Fruit fly (Drosophila melanogaster): ENCODE measurements around the gene Etl1.

Etl1 gene

dm6 chr2L:9946051-9946450 is 33.6 kb upstream of the Etl1 start:
- TF ChIP-seq Sp1 (GFP tag; optimal IDR thresholded peaks at IDR 0.05) (no peak), GATAd (GFP tag; optimal IDR thresholded peaks at IDR 0.05) (no peak), Jra (GFP tag; optimal IDR thresholded peaks at IDR 0.05) (no peak), CrebA (GFP tag; optimal IDR thresholded peaks at IDR 0.05; ENCODE audit: borderline replicate concordance) (no peak), Dif (GFP tag; optimal IDR thresholded peaks at IDR 0.05; ENCODE audit: partially characterized antibody) (peak; percentile 75), Vsx2 (GFP tag; optimal IDR thresholded peaks at IDR 0.05; ENCODE audit: partially characterized antibody) (peak; percentile 56), CG9705 (GFP tag; optimal IDR thresholded peaks at IDR 0.05) (no peak), foxo (GFP tag; optimal IDR thresholded peaks at IDR 0.05) (no peak), Hr83 (GFP tag; optimal IDR thresholded peaks at IDR 0.05; ENCODE audit: poor library complexity, severe bottlenecking) (peak; percentile 62), CG32264 (GFP tag; optimal IDR thresholded peaks at IDR 0.05) (no peak)

DNA sequence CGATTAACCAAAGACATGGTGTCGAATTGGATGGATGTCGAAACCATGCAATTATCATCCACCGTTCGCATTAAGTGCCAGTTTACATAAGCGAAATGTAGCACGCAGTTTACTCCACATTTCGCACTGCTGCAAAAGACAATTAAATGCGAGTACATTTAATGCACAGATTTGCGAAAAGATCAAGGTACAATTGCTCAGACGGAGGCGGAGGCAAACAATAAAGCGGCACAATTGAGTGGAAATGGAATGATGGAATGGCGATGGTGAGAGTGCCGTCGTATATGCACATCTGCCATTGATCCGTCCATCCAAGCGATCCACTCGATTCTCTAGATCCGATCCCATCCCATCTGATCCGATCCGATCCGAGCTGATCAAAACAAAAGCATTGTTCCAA is 32.7 kb upstream of the Etl1 start:
- TF ChIP-seq Hnf4 (GFP tag; optimal IDR thresholded peaks at IDR 0.05) (peak; percentile 39), lola (GFP tag; optimal IDR thresholded peaks at IDR 0.05) (no peak)

DNA sequence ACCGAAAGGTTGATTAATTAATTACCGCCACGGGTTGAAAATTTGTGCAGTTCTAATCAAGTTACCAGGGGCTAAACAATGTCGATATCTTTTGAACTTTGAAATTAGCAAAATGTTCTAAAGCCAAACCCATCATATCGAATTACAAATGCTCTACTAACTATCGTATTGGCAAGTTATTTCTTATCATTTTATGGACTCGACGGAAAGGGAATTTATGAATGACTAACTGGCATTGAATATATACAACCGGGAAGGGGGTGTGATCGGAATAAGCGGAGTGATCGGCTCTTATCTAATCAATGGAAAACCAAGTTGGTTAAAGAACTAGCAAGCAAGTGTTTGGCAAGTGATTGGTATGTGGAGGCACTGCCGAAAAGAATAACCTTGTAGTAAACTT is 31.1 kb upstream of the Etl1 start:
- TF ChIP-seq CrebA (GFP tag; optimal IDR thresholded peaks at IDR 0.05; ENCODE audit: borderline replicate concordance) (no peak), usp (GFP tag; optimal IDR thresholded peaks at IDR 0.05) (no peak), h (GFP tag; optimal IDR thresholded peaks at IDR 0.05) (peak; percentile 67), Hr83 (GFP tag; optimal IDR thresholded peaks at IDR 0.05; ENCODE audit: poor library complexity, severe bottlenecking) (no peak), Hnf4 (GFP tag; optimal IDR thresholded peaks at IDR 0.05) (peak; percentile 64), dsf (GFP tag; optimal IDR thresholded peaks at IDR 0.05; ENCODE audit: borderline replicate concordance) (no peak), Sp1 (GFP tag; optimal IDR thresholded peaks at IDR 0.05) (no peak), GATAd (GFP tag; optimal IDR thresholded peaks at IDR 0.05) (no peak), woc (GFP tag; optimal IDR thresholded peaks at IDR 0.05) (no peak), CG9705 (GFP tag; optimal IDR thresholded peaks at IDR 0.05) (no peak), psq (GFP tag; optimal IDR thresholded peaks at IDR 0.05) (no peak), Jra (GFP tag; optimal IDR thresholded peaks at IDR 0.05) (no peak), dl (GFP tag; optimal IDR thresholded peaks at IDR 0.05; ENCODE audit: insufficient read depth in 1 of 2, partially characterized antibody in 2 of 2) (no peak), br (GFP tag; optimal IDR thresholded peaks at IDR 0.05) (no peak), Mio (GFP tag; optimal IDR thresholded peaks at IDR 0.05) (no peak), ey (GFP tag; optimal IDR thresholded peaks at IDR 0.05) (peak; percentile 31), rgr (GFP tag; optimal IDR thresholded peaks at IDR 0.05) (peak; percentile 40), Myc (optimal IDR thresholded peaks at IDR 0.05) (no peak), tai (GFP tag; optimal IDR thresholded peaks at IDR 0.05) (no peak), Abd-B (GFP tag; optimal IDR thresholded peaks at IDR 0.05) (no peak), foxo (GFP tag; optimal IDR thresholded peaks at IDR 0.05) (peak in 1 of 2 experiments; percentile 36), OdsH (GFP tag; optimal IDR thresholded peaks at IDR 0.05) (no peak), jim (GFP tag; optimal IDR thresholded peaks at IDR 0.05) (no peak), N (GFP tag; optimal IDR thresholded peaks at IDR 0.05) (no peak), dmrt93B (GFP tag; optimal IDR thresholded peaks at IDR 0.05) (no peak), fru (GFP tag; optimal IDR thresholded peaks at IDR 0.05) (peak; percentile 39), pan (optimal IDR thresholded peaks at IDR 0.05) (no peak), CG32264 (GFP tag; optimal IDR thresholded peaks at IDR 0.05) (no peak), brk (GFP tag; optimal IDR thresholded peaks at IDR 0.05) (no peak), lola (GFP tag; optimal IDR thresholded peaks at IDR 0.05) (no peak), Rel (GFP tag; optimal IDR thresholded peaks at IDR 0.05) (no peak), Rel (tag; optimal IDR thresholded peaks at IDR 0.05) (no peak), Vsx2 (GFP tag; optimal IDR thresholded peaks at IDR 0.05; ENCODE audit: partially characterized antibody) (no peak), Dif (GFP tag; optimal IDR thresholded peaks at IDR 0.05; ENCODE audit: partially characterized antibody) (no peak)

DNA sequence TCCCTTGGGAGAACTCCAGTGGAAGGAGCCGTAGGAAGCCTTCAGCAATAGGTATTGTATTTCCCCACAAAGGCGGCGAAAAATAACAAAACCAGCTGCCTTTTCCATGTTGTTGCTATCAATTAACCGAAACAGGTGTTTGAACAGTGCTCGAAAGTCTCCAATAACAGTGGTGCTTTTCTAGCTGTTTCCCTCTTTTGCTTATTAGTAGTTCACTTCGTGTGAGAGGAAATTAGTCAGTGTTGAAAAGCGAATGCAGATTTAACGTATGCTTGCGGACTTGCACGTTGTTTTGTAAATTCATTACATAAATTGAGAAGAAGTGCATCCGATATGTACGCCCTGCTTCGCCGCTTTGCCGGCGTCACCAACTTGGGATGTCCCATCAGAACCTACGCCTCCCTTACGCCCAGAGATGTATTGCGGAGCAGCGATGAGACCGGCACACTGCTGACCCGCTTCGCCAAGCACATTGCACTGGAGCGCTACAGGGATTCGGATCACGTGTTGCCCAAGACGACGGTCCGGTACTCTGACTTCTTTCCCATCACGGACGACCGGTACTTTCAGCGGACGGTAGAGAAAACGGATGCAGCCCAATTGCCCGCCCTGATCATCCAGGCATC is 26.3 kb upstream of the Etl1 start, which contains the start of the genes Datp and CG4619:
Datp (minus strand) TSS at position 160 of the 626 bp plus-strand sequence.
CG4619 (plus strand) TSS at position 233 of the 626 bp plus-strand sequence.
- peak; percentile 49 for TF ChIP-seq HLH106 (tag; optimal IDR thresholded peaks at IDR 0.05)
- no peak for TF ChIP-seq Vsx2 (GFP tag; optimal IDR thresholded peaks at IDR 0.05; ENCODE audit: partially characterized antibody)
- no peak for TF ChIP-seq N (GFP tag; optimal IDR thresholded peaks at IDR 0.05)
- peak; percentile 46 for TF ChIP-seq sv (GFP tag; optimal IDR thresholded peaks at IDR 0.05)
- peak; percentile 52 for TF ChIP-seq OdsH (GFP tag; optimal IDR thresholded peaks at IDR 0.05)
- peak; percentile 52 for TF ChIP-seq fru (GFP tag; optimal IDR thresholded peaks at IDR 0.05)
- no peak for TF ChIP-seq CrebA (GFP tag; optimal IDR thresholded peaks at IDR 0.05; ENCODE audit: borderline replicate concordance)
- peak; percentile 83 for TF ChIP-seq Hnf4 (GFP tag; optimal IDR thresholded peaks at IDR 0.05)
- peak; percentile 89 for TF ChIP-seq Myc (optimal IDR thresholded peaks at IDR 0.05)
- peak; percentile 40 for TF ChIP-seq CG9705 (GFP tag; optimal IDR thresholded peaks at IDR 0.05)
- peak; percentile 23 for TF ChIP-seq psq (GFP tag; optimal IDR thresholded peaks at IDR 0.05)
- no peak for TF ChIP-seq tai (GFP tag; optimal IDR thresholded peaks at IDR 0.05)
- TF ChIP-seq Hr83 (GFP tag; optimal IDR thresholded peaks at IDR 0.05; ENCODE audit: poor library complexity, severe bottlenecking): peak; percentile 78
- peak; percentile 58 for TF ChIP-seq Jra (GFP tag; optimal IDR thresholded peaks at IDR 0.05)
- TF ChIP-seq br (GFP tag; optimal IDR thresholded peaks at IDR 0.05): peak; percentile 58
- peak; percentile 34 for TF ChIP-seq Sp1 (GFP tag; optimal IDR thresholded peaks at IDR 0.05)
- TF ChIP-seq CG32264 (GFP tag; optimal IDR thresholded peaks at IDR 0.05): peak; percentile 20
- peak; percentile 2 to 69 for TF ChIP-seq foxo (GFP tag; optimal IDR thresholded peaks at IDR 0.05)
- no peak for TF ChIP-seq Rel (GFP tag; optimal IDR thresholded peaks at IDR 0.05)
- TF ChIP-seq Rel (tag; optimal IDR thresholded peaks at IDR 0.05): peak; percentile 36
- peak; percentile 78 for TF ChIP-seq rgr (GFP tag; optimal IDR thresholded peaks at IDR 0.05)
- TF ChIP-seq h (GFP tag; optimal IDR thresholded peaks at IDR 0.05): peak; percentile 60
- no peak for TF ChIP-seq jim (GFP tag; optimal IDR thresholded peaks at IDR 0.05)

All from whole organism, wandering third instar larva.